Worm (Caenorhabditis elegans) whole organism, late embryonic: Measurements from ENCODE around the gene ZK643.6.

ENCODE experiments used
- F13H6.1 ChIP-seq: sonication (generic microtip); optimal IDR thresholded peaks from 2 replicates; lab custom pipeline; 2016; ENCODE audit warnings: missing genetic modification characterization, missing compliant biosample characterization
- ceh-9 ChIP-seq: sonication (generic microtip); optimal IDR thresholded peaks from 2 replicates; lab custom pipeline; 2016; ENCODE audit warnings: mild to moderate bottlenecking, missing genetic modification characterization, inconsistent platforms, missing compliant biosample characterization
- unc-86 ChIP-seq: sonication (generic microtip); optimal IDR thresholded peaks from 2 replicates; lab custom pipeline; 2016; ENCODE audit warnings: missing genetic modification characterization, missing compliant biosample characterization

- TF ChIP-seq ceh-9 (no peak), F13H6.1 (tag; lab: Kevin White, UChicago) (no peak), unc-86 (no peak)
These were observed 20.3 kb upstream of the ZK643.6 start for ce11 chrIII:8980892-8981291.
